Fruit fly (Drosophila melanogaster) whole organism, wandering third instar larva: ENCODE measurements around the gene ssx.
A peak's percentile ranks its signal among the peaks of the same experiment; 100 is the strongest.

ENCODE experiments used
- Dfd ChIP-seq: fragments of >200 bp; optimal IDR thresholded peaks from 2 replicates; lab custom pipeline; 2017; ENCODE audit warnings: missing biosample characterization, missing genetic modification characterization
- br ChIP-seq: fragments of 200-800 bp; sonication (Bioruptor generic); optimal IDR thresholded peaks from 2 replicates; lab custom pipeline; 2016; ENCODE audit warnings: missing biosample characterization, missing genetic modification characterization
- foxo ChIP-seq, 2 experiments: fragments of 200-800 bp; sonication (Bioruptor generic); optimal IDR thresholded peaks; 2 replicates in 1 of 2; 3 replicates in 1 of 2; lab custom pipeline; 2016 to 2017; ENCODE audit warnings: missing biosample characterization in 2 of 2, missing genetic modification characterization in 2 of 2

The ssx gene

dm6 chrX:1414269-1414668 lies 43.9 kb downstream of the ssx start:
- no peak for TF ChIP-seq br (GFP tag; lab: Kevin White, UChicago)
- peak; percentile 97 for TF ChIP-seq Dfd (GFP tag; lab: Kevin White, UChicago)
- no peak for TF ChIP-seq foxo (GFP tag; optimal IDR thresholded peaks at IDR 0.05; lab: Kevin White, UChicago)
